Worm (Caenorhabditis elegans) whole organism, L4/young adult: ENCODE measurements around the gene cal-2.

Experiments used
- W03F9.2 ChIP-seq: fragments of 150-350 bp; optimal IDR thresholded peaks from 2 replicates; lab custom pipeline; 2014; ENCODE audit warnings: missing biosample characterization, missing genetic modification characterization
- him-1 ChIP-seq: sonication (generic microtip); optimal IDR thresholded peaks from 2 replicates; lab custom pipeline; 2016; ENCODE audit warnings: missing genotype, missing genetic modification reagents, missing genetic modification characterization, missing compliant biosample characterization

- TF ChIP-seq him-1 (no peak), W03F9.2 (tag; lab: Kevin White, UChicago) (no peak)
These were observed 48.6 kb upstream of the cal-2 start, which contains the start of gene B0457.4 for ce11 chrII:8911929-8912328.
